Worm (Caenorhabditis elegans) whole organism, midembryonic: ENCODE results near the gene eef-1B.2.

Experiments used
- flt-1 ChIP-seq: fragments of 200-800 bp; sonication (Bioruptor generic); IDR thresholded peaks from 2 replicates; pipeline ENCODE4 v1.3.6; 2022; ENCODE audit warnings: missing genetic modification characterization, missing compliant biosample characterization
- med-1 ChIP-seq: sonication (generic microtip); optimal IDR thresholded peaks from 2 replicates; lab custom pipeline; 2017; ENCODE audit warnings: missing genetic modification characterization, mild to moderate bottlenecking, missing compliant biosample characterization, antibody characterized with exemption, missing genetic modification reagents; ENCODE audit not compliant: insufficient read depth
- ztf-23 ChIP-seq: fragments of 200-800 bp; sonication (Bioruptor generic); IDR thresholded peaks from 2 replicates; pipeline ENCODE4 v1.3.6; 2022; ENCODE audit warnings: missing genetic modification reagents, missing genetic modification characterization, missing compliant biosample characterization

- TF ChIP-seq med-1 (no peak), flt-1 (GFP tag; lab: Robert Waterston, UW) (no peak), ztf-23 (GFP tag; lab: Robert Waterston, UW) (no peak)
These were observed 28.9 kb upstream of the eef-1B.2 start for ce11 chrIV:15008200-15008599.
